Worm (Caenorhabditis elegans) whole organism, late embryonic: ENCODE measurements around the gene srh-7.

ENCODE experiments used
- C38D4.7 ChIP-seq: fragments of 200-800 bp; sonication (Bioruptor generic); optimal IDR thresholded peaks from 2 replicates; lab custom pipeline; 2018; ENCODE audit warnings: mild to moderate bottlenecking, missing genetic modification characterization, moderate library complexity, missing compliant biosample characterization
- K02D7.2 ChIP-seq: sonication (generic microtip); optimal IDR thresholded peaks from 2 replicates; lab custom pipeline; 2017; ENCODE audit warnings: mild to moderate bottlenecking, missing genetic modification characterization, missing compliant biosample characterization
- K09A11.1 ChIP-seq: sonication (generic microtip); optimal IDR thresholded peaks from 2 replicates; lab custom pipeline; 2017; ENCODE audit warnings: antibody characterized with exemption, mild to moderate bottlenecking, missing genetic modification characterization, missing compliant biosample characterization; ENCODE audit not compliant: insufficient read depth
- T23F11.4 ChIP-seq: fragments of 200-800 bp; sonication (Bioruptor generic); optimal IDR thresholded peaks from 2 replicates; lab custom pipeline; 2018; ENCODE audit warnings: mild to moderate bottlenecking, missing genetic modification characterization, missing compliant biosample characterization
- Y22D7AL.16 ChIP-seq: sonication (generic microtip); optimal IDR thresholded peaks from 2 replicates; lab custom pipeline; 2016; ENCODE audit warnings: missing genetic modification characterization, missing compliant biosample characterization
- ahr-1 ChIP-seq: sonication (generic microtip); optimal IDR thresholded peaks from 2 replicates; lab custom pipeline; 2016; ENCODE audit warnings: missing genetic modification characterization, missing compliant biosample characterization
- ceh-14 ChIP-seq: sonication (generic microtip); optimal IDR thresholded peaks from 2 replicates; lab custom pipeline; 2016; ENCODE audit warnings: missing genotype, missing genetic modification characterization, missing compliant biosample characterization
- ceh-24 ChIP-seq: sonication (generic microtip); optimal IDR thresholded peaks from 2 replicates; lab custom pipeline; 2016; ENCODE audit warnings: mild to moderate bottlenecking, missing genetic modification characterization, missing compliant biosample characterization
- ceh-30 ChIP-seq: fragments of 150-350 bp; optimal IDR thresholded peaks from 2 replicates; lab custom pipeline; 2014; ENCODE audit warnings: missing biosample characterization, missing genetic modification characterization
- ceh-48 ChIP-seq: sonication (generic microtip); optimal IDR thresholded peaks from 2 replicates; lab custom pipeline; 2016; ENCODE audit warnings: missing genetic modification characterization, inconsistent platforms, missing compliant biosample characterization
- ceh-6 ChIP-seq: fragments of 200-800 bp; sonication (Bioruptor generic); optimal IDR thresholded peaks from 2 replicates; lab custom pipeline; 2018; ENCODE audit warnings: mild to moderate bottlenecking, missing genetic modification characterization, missing compliant biosample characterization
- ceh-9 ChIP-seq: sonication (generic microtip); optimal IDR thresholded peaks from 2 replicates; lab custom pipeline; 2016; ENCODE audit warnings: mild to moderate bottlenecking, missing genetic modification characterization, inconsistent platforms, missing compliant biosample characterization
- dve-1 ChIP-seq: sonication (generic microtip); optimal IDR thresholded peaks from 2 replicates; lab custom pipeline; 2017; ENCODE audit warnings: antibody characterized with exemption, mild to moderate bottlenecking, missing genetic modification characterization, missing compliant biosample characterization
- elt-4 ChIP-seq: sonication (generic microtip); optimal IDR thresholded peaks from 2 replicates; lab custom pipeline; 2016; ENCODE audit warnings: missing genetic modification characterization, missing compliant biosample characterization
- ets-4 ChIP-seq: sonication (generic microtip); optimal IDR thresholded peaks from 2 replicates; lab custom pipeline; 2016; ENCODE audit warnings: missing genetic modification characterization, missing compliant biosample characterization
- eyg-1 ChIP-seq: sonication (generic microtip); optimal IDR thresholded peaks from 2 replicates; lab custom pipeline; 2016; ENCODE audit warnings: missing genotype, missing genetic modification characterization, missing compliant biosample characterization
- gmeb-2 ChIP-seq: sonication (generic microtip); optimal IDR thresholded peaks from 2 replicates; lab custom pipeline; 2016; ENCODE audit warnings: missing genetic modification characterization, inconsistent platforms, missing compliant biosample characterization
- hlh-13 ChIP-seq: fragments of 200-800 bp; sonication (Bioruptor generic); optimal IDR thresholded peaks from 2 replicates; lab custom pipeline; 2018; ENCODE audit warnings: mild to moderate bottlenecking, missing genetic modification characterization, missing compliant biosample characterization
- hlh-30 ChIP-seq: sonication (generic microtip); optimal IDR thresholded peaks from 2 replicates; lab custom pipeline; 2017; ENCODE audit warnings: antibody characterized with exemption, missing genetic modification characterization, missing compliant biosample characterization; ENCODE audit not compliant: insufficient read depth
- lim-6 ChIP-seq: sonication (generic microtip); optimal IDR thresholded peaks from 2 replicates; lab custom pipeline; 2016; ENCODE audit warnings: missing genetic modification characterization, missing compliant biosample characterization
- madf-2 ChIP-seq: sonication (generic microtip); optimal IDR thresholded peaks from 2 replicates; lab custom pipeline; 2017; ENCODE audit warnings: missing genetic modification characterization, missing compliant biosample characterization
- nhr-11 ChIP-seq: fragments of 150-350 bp; optimal IDR thresholded peaks from 2 replicates; lab custom pipeline; 2014; ENCODE audit warnings: missing biosample characterization, missing genetic modification characterization
- nhr-232 ChIP-seq: sonication (generic microtip); optimal IDR thresholded peaks from 2 replicates; lab custom pipeline; 2016; ENCODE audit warnings: missing genetic modification characterization, missing compliant biosample characterization
- npax-4 ChIP-seq: sonication (generic microtip); optimal IDR thresholded peaks from 2 replicates; lab custom pipeline; 2016; ENCODE audit warnings: missing genetic modification characterization, missing compliant biosample characterization
- odd-2 ChIP-seq: sonication (generic microtip); optimal IDR thresholded peaks from 2 replicates; lab custom pipeline; 2017; ENCODE audit warnings: antibody characterized with exemption, mild to moderate bottlenecking, missing genetic modification characterization, missing compliant biosample characterization
- pag-3 ChIP-seq: sonication (generic microtip); optimal IDR thresholded peaks from 2 replicates; lab custom pipeline; 2016; ENCODE audit warnings: missing compliant biosample characterization, missing genetic modification characterization, borderline replicate concordance
- pat-9 ChIP-seq: fragments of 200-800 bp; sonication (Bioruptor generic); optimal IDR thresholded peaks from 2 replicates; lab custom pipeline; 2018; ENCODE audit warnings: mild to moderate bottlenecking, missing genetic modification characterization, moderate library complexity, missing compliant biosample characterization
- pha-2 ChIP-seq: sonication (generic microtip); optimal IDR thresholded peaks from 2 replicates; lab custom pipeline; 2017; ENCODE audit warnings: mild to moderate bottlenecking, missing genetic modification characterization, missing compliant biosample characterization
- pha-4 ChIP-seq: fragments of 150-350 bp; optimal IDR thresholded peaks from 2 replicates; lab custom pipeline; 2018; ENCODE audit warnings: missing biosample characterization, missing genetic modification reagents, missing genetic modification characterization
- pqm-1 ChIP-seq: sonication (generic microtip); optimal IDR thresholded peaks from 2 replicates; lab custom pipeline; 2016; ENCODE audit warnings: missing genetic modification characterization, missing compliant biosample characterization
- pros-1 ChIP-seq: fragments of 150-350 bp; optimal IDR thresholded peaks from 2 replicates; lab custom pipeline; 2014; ENCODE audit warnings: missing biosample characterization, missing genetic modification reagents, missing genetic modification characterization
- ref-2 ChIP-seq: sonication (generic microtip); optimal IDR thresholded peaks from 2 replicates; lab custom pipeline; 2016; ENCODE audit warnings: missing genetic modification characterization, missing compliant biosample characterization
- rnt-1 ChIP-seq: sonication (generic microtip); optimal IDR thresholded peaks from 2 replicates; lab custom pipeline; 2016; ENCODE audit warnings: missing genetic modification characterization, missing compliant biosample characterization
- sox-2 ChIP-seq: fragments of 200-800 bp; sonication (Bioruptor generic); IDR thresholded peaks from 2 replicates; pipeline ENCODE4 v1.3.6; 2022; ENCODE audit warnings: missing genetic modification reagents, missing genetic modification characterization, missing compliant biosample characterization
- sox-4 ChIP-seq: sonication (generic microtip); optimal IDR thresholded peaks from 2 replicates; lab custom pipeline; 2017; ENCODE audit warnings: mild to moderate bottlenecking, missing genetic modification characterization, inconsistent platforms, missing compliant biosample characterization
- ttx-3 ChIP-seq: sonication (generic microtip); optimal IDR thresholded peaks from 2 replicates; lab custom pipeline; 2016; ENCODE audit warnings: missing genetic modification reagents, missing genetic modification characterization, missing compliant biosample characterization
- unc-3 ChIP-seq, 2 experiments: fragments of 200-800 bp in 1 of 2; sonication (Bioruptor generic) in 1 of 2; sonication (generic microtip) in 1 of 2; conservative IDR thresholded peaks in 1 of 2; optimal IDR thresholded peaks in 1 of 2; 2 replicates each; pipeline versions ENCODE4 v1.3.6 to Lab custom; 2016 to 2022; ENCODE audit warnings: missing compliant biosample characterization in 2 of 2, missing genetic modification characterization in 2 of 2, missing genetic modification reagents in 1 of 2
- unc-55 ChIP-seq: sonication (generic microtip); optimal IDR thresholded peaks from 2 replicates; lab custom pipeline; 2017; ENCODE audit warnings: missing biosample characterization, missing genetic modification reagents, missing genetic modification characterization
- unc-86 ChIP-seq: sonication (generic microtip); optimal IDR thresholded peaks from 2 replicates; lab custom pipeline; 2016; ENCODE audit warnings: missing genetic modification characterization, missing compliant biosample characterization
- ztf-16 ChIP-seq: sonication (generic microtip); optimal IDR thresholded peaks from 2 replicates; lab custom pipeline; 2017; ENCODE audit warnings: missing genetic modification characterization, missing compliant biosample characterization

srh-7 gene

DNA sequence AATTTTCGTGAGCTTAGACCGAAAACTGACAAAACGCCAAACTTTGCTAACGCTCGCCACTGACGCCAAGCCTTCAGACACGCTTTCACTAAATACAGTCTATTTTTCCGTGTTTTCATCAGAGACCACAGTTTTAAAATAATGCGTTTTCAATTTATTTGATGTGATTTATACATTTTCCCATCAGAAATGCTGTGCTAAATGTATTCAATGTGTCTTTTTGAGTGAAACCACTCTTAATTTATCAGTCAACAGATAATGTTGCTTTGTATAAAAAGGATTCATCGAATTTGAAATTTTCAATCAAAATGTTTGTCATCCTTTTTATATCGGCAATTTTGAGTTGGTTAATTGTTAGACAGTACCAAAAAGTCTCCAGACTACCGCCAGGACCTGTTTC, 23.3 kb downstream of the srh-7 start, which contains the start of gene cyp-35A4:
Gene cyp-35A4 (plus strand): TSS at position 301 of the 400 bp plus-strand sequence.
- no peak for TF ChIP-seq npax-4 (tag; lab: Kevin White, UChicago)

DNA sequence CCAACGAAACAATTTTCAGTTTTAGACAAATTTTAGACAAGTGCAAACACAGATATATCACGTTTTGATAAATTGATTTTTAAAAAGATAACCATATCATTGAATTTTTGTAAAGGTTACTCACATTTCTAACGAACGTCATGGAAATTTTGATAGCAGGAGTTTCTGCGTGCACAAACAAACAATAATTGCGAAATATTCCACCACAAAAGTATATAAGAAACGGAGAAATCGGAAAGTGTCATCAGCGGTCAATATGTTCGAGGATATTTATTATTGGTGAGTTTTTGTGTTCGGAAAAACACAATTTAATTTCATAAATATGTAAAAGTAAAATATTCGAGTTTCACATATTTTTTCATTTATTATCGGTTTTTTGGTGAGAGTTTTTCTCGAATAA, 26.3 kb downstream of the srh-7 start, which contains the start of gene C49G7.7:
Gene C49G7.7 (plus strand): TSS at position 174 of the 400 bp plus-strand sequence.
- no peak for TF ChIP-seq nhr-232 (tag; lab: Kevin White, UChicago)
- no peak for TF ChIP-seq ref-2 (tag; lab: Kevin White, UChicago)
- no peak for TF ChIP-seq hlh-30
- TF ChIP-seq ahr-1 (tag; lab: Kevin White, UChicago): no peak
- TF ChIP-seq ceh-14 (tag; lab: Kevin White, UChicago): no peak
- TF ChIP-seq C38D4.7: no peak
- TF ChIP-seq ceh-6 (GFP tag; lab: Kevin White, UChicago): no peak
- no peak for TF ChIP-seq ceh-9 (tag; lab: Kevin White, UChicago)
- TF ChIP-seq pros-1 (tag; lab: Kevin White, UChicago): no peak
- TF ChIP-seq nhr-11 (tag; lab: Kevin White, UChicago): no peak
- no peak for TF ChIP-seq K02D7.2 (tag; lab: Kevin White, UChicago)
- no peak for TF ChIP-seq rnt-1 (tag; lab: Kevin White, UChicago)
- no peak for TF ChIP-seq eyg-1 (tag; lab: Kevin White, UChicago)

DNA sequence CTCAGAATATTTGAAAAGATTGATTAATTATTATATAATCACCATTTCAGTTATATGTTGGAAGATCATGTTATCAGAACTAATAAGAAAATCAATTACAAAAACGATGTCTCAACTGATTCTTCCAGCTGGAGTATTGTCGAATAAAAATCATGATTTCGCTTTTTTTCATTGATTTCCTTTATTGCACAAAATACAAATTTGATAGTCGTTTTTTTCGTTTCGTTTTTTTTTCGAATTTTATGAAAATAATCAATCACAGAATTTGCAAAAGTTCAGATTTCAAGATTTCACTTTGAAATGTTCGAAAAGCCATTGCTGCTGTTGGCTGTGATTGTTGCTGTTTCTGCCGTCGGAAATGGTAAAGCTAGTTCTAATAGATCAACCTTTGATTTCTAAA, 27.8 kb downstream of the srh-7 start, which contains the start of gene C49G7.13:
Gene C49G7.13 (plus strand): TSS at position 301 of the 400 bp plus-strand sequence.
- TF ChIP-seq unc-55 (GFP tag; lab: Kevin White, UChicago) (no peak), dve-1 (tag; lab: Kevin White, UChicago) (no peak), K09A11.1 (tag; lab: Kevin White, UChicago) (no peak), odd-2 (no peak), unc-86 (no peak), ahr-1 (tag; lab: Kevin White, UChicago) (no peak), Y22D7AL.16 (tag; lab: Kevin White, UChicago) (no peak)

DNA sequence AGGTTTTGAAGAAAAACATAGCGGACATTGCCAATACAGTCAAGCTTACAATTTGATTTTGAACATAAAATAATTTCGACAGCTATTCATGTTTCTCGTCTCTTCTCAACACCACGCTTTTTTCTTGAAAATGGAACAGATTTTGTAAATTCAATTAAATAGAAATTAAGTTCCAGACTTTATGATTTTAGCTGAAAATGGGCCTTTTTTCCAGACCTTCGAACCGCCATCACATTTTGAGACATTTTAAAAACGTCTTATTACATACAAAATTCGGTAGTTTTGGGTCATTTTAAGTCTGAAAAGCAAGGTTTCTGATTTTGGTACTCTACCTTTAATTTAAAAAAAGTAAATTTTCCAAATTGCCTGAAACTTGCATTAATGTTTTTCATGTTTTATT, 30.1 kb downstream of the srh-7 start, which contains the start of gene C49G7.12:
Gene C49G7.12 (plus strand): TSS at position 301 of the 400 bp plus-strand sequence.
- TF ChIP-seq pha-4 (tag; lab: Kevin White, UChicago) (no peak), elt-4 (tag; lab: Kevin White, UChicago) (no peak), madf-2 (tag; lab: Kevin White, UChicago) (no peak), ceh-30 (tag; lab: Kevin White, UChicago) (no peak), T23F11.4 (no peak), ceh-24 (tag; lab: Kevin White, UChicago) (no peak), pha-2 (tag; lab: Kevin White, UChicago) (no peak), ets-4 (no peak), sox-4 (no peak), ceh-9 (tag; lab: Kevin White, UChicago) (no peak), pag-3 (no peak), K02D7.2 (tag; lab: Kevin White, UChicago) (no peak), ceh-48 (no peak)

DNA sequence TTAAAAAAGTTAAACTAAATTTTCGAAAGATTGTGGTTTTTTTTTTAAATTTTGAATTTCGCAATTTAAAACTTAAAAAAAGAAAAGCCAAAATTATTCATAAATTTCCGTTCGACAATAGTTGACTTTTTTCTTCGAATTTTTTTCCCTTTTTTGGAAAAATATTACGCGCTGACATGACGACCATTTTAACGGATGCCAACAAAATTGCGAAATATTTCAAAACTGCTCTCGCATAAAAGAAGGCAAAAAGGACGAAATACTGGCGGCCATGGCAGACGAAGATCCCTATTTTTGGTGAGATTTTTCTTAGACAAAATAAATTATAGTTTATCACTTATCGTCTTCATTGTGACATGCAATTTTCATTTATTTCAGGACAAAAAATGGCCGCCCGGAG, 30.5 kb downstream of the srh-7 start:
- TF ChIP-seq sox-2 (GFP tag; lab: Robert Waterston, UW) (no peak), T23F11.4 (no peak), ceh-6 (GFP tag; lab: Kevin White, UChicago) (no peak), hlh-13 (no peak), ttx-3 (tag; lab: Kevin White, UChicago) (no peak), odd-2 (no peak), lim-6 (tag; lab: Kevin White, UChicago) (no peak), pat-9 (tag; lab: Kevin White, UChicago) (no peak), gmeb-2 (no peak), ztf-16 (tag; lab: Kevin White, UChicago) (no peak), pag-3 (no peak), ahr-1 (tag; lab: Kevin White, UChicago) (no peak), pqm-1 (tag; lab: Kevin White, UChicago) (no peak), unc-3 (GFP tag; conservative IDR thresholded peaks at IDR 0.05; lab: Robert Waterston, UW) (no peak), unc-3 (tag; optimal IDR thresholded peaks at IDR 0.05; lab: Kevin White, UChicago) (no peak), unc-86 (no peak), ceh-14 (tag; lab: Kevin White, UChicago) (no peak)
